Fruit fly (Drosophila melanogaster) whole organism, pupa: ENCODE measurements around the gene galla-2.

Experiments
- CG12605 ChIP-seq: fragments of 200-800 bp; sonication (Bioruptor generic); IDR thresholded peaks from 2 replicates; pipeline ENCODE4 v1.3.6; 2022; ENCODE audit warnings: missing biosample characterization, missing genetic modification characterization
- CG17806 ChIP-seq: fragments of 200-800 bp; sonication (Bioruptor generic); optimal IDR thresholded peaks from 2 replicates; lab custom pipeline; 2018; ENCODE audit warnings: missing biosample characterization, mild to moderate bottlenecking, missing genetic modification characterization, moderate library complexity
- CG34367 ChIP-seq: fragments of 200-800 bp; sonication (Bioruptor generic); optimal IDR thresholded peaks from 2 replicates; lab custom pipeline; 2018; ENCODE audit warnings: missing biosample characterization, mild to moderate bottlenecking, missing genetic modification characterization
- CG8159 ChIP-seq: fragments of 200-800 bp; sonication (Bioruptor generic); optimal IDR thresholded peaks from 3 replicates; lab custom pipeline; 2018; ENCODE audit warnings: missing biosample characterization, mild to moderate bottlenecking, missing genetic modification characterization, moderate library complexity
- D1 ChIP-seq: fragments of 200-800 bp; sonication (Bioruptor generic); optimal IDR thresholded peaks from 2 replicates; lab custom pipeline; 2018; ENCODE audit warnings: missing biosample characterization, mild to moderate bottlenecking, missing genetic modification characterization, moderate library complexity
- EcR ChIP-seq: fragments of 200-800 bp; sonication (Bioruptor generic); optimal IDR thresholded peaks from 3 replicates; lab custom pipeline; 2019; ENCODE audit warnings: missing biosample characterization, missing genetic modification characterization, mild to moderate bottlenecking, moderate library complexity, missing genetic modification reagents
- Pif1B ChIP-seq: fragments of 200-800 bp; sonication (Bioruptor generic); optimal IDR thresholded peaks from 3 replicates; lab custom pipeline; 2016; ENCODE audit warnings: missing biosample characterization, missing genetic modification characterization
- Snoo ChIP-seq: fragments of 200-800 bp; sonication (Bioruptor generic); optimal IDR thresholded peaks from 3 replicates; lab custom pipeline; 2017; ENCODE audit warnings: missing biosample characterization, mild to moderate bottlenecking, missing genetic modification characterization, inconsistent platforms
- fd96Ca ChIP-seq: fragments of 200-800 bp; sonication (Bioruptor generic); IDR thresholded peaks from 3 replicates; pipeline ENCODE4 v1.3.6; 2022; ENCODE audit warnings: missing biosample characterization, missing genetic modification characterization
- gl ChIP-seq: fragments of 200-800 bp; sonication (Bioruptor generic); optimal IDR thresholded peaks from 2 replicates; lab custom pipeline; 2018; ENCODE audit warnings: missing biosample characterization, mild to moderate bottlenecking, missing genetic modification characterization
- rn ChIP-seq: fragments of 200-800 bp; sonication (Bioruptor generic); IDR thresholded peaks from 2 replicates; pipeline ENCODE4 v1.3.6; 2022; ENCODE audit warnings: missing biosample characterization, missing genetic modification characterization

DNA sequence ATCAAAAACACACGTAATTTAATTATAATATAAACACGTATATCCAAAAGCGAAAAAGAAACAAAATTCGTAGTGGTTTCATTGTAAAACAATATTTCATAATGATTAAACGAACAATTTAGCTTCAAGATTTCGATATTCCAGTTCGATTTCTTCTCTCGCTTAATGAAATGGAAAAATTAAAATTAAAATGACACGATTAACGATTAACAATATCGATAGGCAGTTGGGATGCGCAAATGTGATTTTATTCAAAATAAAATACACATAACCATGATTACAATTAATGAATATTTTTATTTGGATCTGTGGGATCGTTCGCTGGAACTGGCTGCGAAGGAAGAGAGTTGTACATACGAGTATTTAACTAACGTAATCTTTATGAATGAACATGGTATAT lies 6.7 kb upstream of the galla-2 start:
- TF ChIP-seq Snoo (no peak), CG34367 (tag; lab: Kevin White, UChicago) (no peak), Pif1B (GFP tag; lab: Kevin White, UChicago) (no peak), CG8159 (tag; lab: Kevin White, UChicago) (no peak), CG17806 (tag; lab: Kevin White, UChicago) (no peak), CG12605 (GFP tag; lab: Robert Waterston, UW) (no peak), D1 (tag; lab: Kevin White, UChicago) (no peak), gl (no peak), rn (GFP tag; lab: Robert Waterston, UW) (no peak), fd96Ca (GFP tag; lab: Robert Waterston, UW) (no peak), EcR (GFP tag; lab: Kevin White, UChicago) (no peak)
